Fruit fly (Drosophila melanogaster) whole organism, embryonic: ENCODE measurements around the gene CG32985.

Source experiments
- Hey ChIP-seq: fragments of 200-800 bp; sonication (Bioruptor generic); optimal IDR thresholded peaks from 3 replicates; lab custom pipeline; 2018; ENCODE audit warnings: missing biosample characterization, mild to moderate bottlenecking, missing genetic modification characterization
- ash1 ChIP-seq: fragments of 200-800 bp; sonication (Bioruptor generic); optimal IDR thresholded peaks from 2 replicates; lab custom pipeline; 2018; ENCODE audit warnings: missing biosample characterization, mild to moderate bottlenecking, missing genetic modification characterization

dm6 chr2L:8949919-8950722, 12.2 kb upstream of the CG32985 start:
- no peak for TF ChIP-seq Hey (tag; lab: Kevin White, UChicago)
- TF ChIP-seq ash1 (GFP tag; lab: Kevin White, UChicago): no peak
